Worm (Caenorhabditis elegans): ENCODE results near the gene F20D12.7.

F20D12.7 gene

DNA sequence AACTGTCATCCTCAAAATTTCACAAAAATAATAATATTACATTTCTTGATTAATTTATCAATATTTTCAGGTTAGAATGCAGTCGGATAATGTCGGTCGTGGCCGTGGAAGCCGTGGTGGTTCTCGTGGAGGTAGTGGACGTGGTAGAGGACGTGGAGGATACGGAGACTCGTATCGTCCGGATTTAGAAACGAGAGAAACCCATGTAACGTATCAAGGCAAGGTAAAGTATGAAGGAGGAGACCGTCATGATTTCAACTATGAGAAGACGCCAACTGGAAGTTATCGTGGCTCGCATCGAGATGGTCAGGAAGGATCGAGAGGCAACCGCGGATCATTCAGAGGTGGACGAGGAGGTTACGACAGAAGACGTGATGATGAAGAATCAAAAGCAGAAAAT lies 18.8 kb upstream of the F20D12.7 start, which contains the start of gene frpr-10:
TSS of gene frpr-10 (plus strand) at position 301 of the 400 bp plus-strand sequence.
- TF ChIP-seq nhr-28 (tag; optimal IDR thresholded peaks at IDR 0.05), result no peak
- TF ChIP-seq skn-1 (tag; optimal IDR thresholded peaks at IDR 0.05), result no peak
- no peak for TF ChIP-seq lin-13 (GFP tag; optimal IDR thresholded peaks at IDR 0.05)
- no peak for TF ChIP-seq zag-1 (tag; optimal IDR thresholded peaks at IDR 0.05)
- no peak for TF ChIP-seq nhr-76 (tag; optimal IDR thresholded peaks at IDR 0.05)
- TF ChIP-seq swsn-7 (tag; optimal IDR thresholded peaks at IDR 0.05), result no peak
- no peak for TF ChIP-seq efl-3 (GFP tag; optimal IDR thresholded peaks at IDR 0.05)
- TF ChIP-seq fos-1 (tag; optimal IDR thresholded peaks at IDR 0.05), result no peak
- TF ChIP-seq elt-3 (tag; optimal IDR thresholded peaks at IDR 0.05), result no peak
- no peak for TF ChIP-seq nhr-90 (tag; optimal IDR thresholded peaks at IDR 0.05; ENCODE audit: poor library complexity)
- TF ChIP-seq ztf-11 (tag; optimal IDR thresholded peaks at IDR 0.05), result no peak
- no peak for TF ChIP-seq dpl-1 (GFP tag; optimal IDR thresholded peaks at IDR 0.05)
- no peak for TF ChIP-seq hlh-17 (GFP tag; optimal IDR thresholded peaks at IDR 0.05; ENCODE audit: borderline replicate concordance)
- TF ChIP-seq nhr-237 (tag; optimal IDR thresholded peaks at IDR 0.05), result no peak
- TF ChIP-seq F16B12.6 (tag; optimal IDR thresholded peaks at IDR 0.05), result no peak
- no peak for TF ChIP-seq grh-1 (GFP tag; IDR thresholded peaks at IDR 0.05)
- no peak for TF ChIP-seq mab-9 (GFP tag; IDR thresholded peaks at IDR 0.05)
- no peak for TF ChIP-seq sptf-1 (tag; optimal IDR thresholded peaks at IDR 0.05)
- no peak for TF ChIP-seq blmp-1 (tag; optimal IDR thresholded peaks at IDR 0.05)

DNA sequence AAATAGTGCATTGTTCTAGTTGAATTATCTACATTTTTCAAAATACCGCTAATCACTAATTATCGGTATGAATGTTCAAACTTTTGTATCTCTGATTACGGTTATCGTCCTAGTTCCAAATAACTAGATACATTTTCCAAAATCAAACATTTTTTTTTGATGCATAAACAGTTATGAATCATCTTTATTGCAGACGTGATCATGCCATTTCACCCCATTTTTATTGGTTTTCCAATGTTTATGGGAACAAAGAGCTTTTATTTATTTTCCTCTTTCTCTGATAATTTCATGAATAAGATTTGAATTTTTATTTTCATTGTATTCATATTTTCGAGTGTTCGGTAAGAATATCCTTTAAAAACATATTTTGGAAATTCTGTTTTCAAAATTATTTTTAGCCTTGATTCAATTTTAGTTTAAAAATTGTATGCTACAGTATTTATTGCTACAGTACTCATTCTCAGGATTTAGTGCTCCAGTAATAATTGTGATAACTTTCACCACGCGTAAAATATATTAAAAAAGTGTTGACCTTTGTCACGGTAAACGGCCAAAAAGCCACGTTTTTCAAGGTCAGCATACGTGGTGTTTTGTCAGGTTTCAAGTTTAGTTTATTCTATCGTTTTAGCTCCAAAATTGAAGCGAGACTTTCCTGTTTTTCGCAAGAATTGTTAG lies 18.0 kb upstream of the F20D12.7 start, which contains the start of gene csr-1:
TSS of gene csr-1 (plus strand) at position 625 of the 675 bp plus-strand sequence.
- no peak for TF ChIP-seq tbx-2 (tag; optimal IDR thresholded peaks at IDR 0.05)
- no peak for TF ChIP-seq nhr-71 (tag; optimal IDR thresholded peaks at IDR 0.05)

DNA sequence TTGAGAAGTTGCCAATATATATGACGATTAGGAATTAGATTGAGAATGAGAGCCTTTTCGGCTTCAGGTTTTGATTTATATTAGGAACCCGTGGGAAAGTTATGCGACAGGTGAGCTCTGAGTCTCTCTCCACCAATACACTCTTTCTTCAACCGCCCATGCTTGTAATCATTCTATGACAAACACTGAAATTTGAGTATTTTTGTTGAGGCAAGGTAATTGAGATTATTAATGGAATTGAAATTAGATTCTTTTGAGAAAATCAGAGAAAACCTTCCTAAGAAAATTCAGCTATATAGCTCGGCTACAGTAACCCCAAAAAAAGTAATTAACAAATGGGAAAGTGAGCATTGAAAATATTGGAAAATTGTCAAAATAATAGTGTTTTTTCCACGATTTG lies 17.1 kb upstream of the F20D12.7 start, which contains the start of gene ceh-19:
TSS of gene ceh-19 (minus strand) at position 101 of the 400 bp plus-strand sequence.
- TF ChIP-seq ztf-11 (tag; optimal IDR thresholded peaks at IDR 0.05) (no peak), efl-3 (GFP tag; optimal IDR thresholded peaks at IDR 0.05) (no peak), lin-15B (tag; optimal IDR thresholded peaks at IDR 0.05) (no peak), nhr-71 (tag; optimal IDR thresholded peaks at IDR 0.05) (no peak), alr-1 (tag; optimal IDR thresholded peaks at IDR 0.05; ENCODE audit: borderline replicate concordance) (no peak), nhr-90 (tag; optimal IDR thresholded peaks at IDR 0.05; ENCODE audit: poor library complexity) (no peak), aly-2 (tag; optimal IDR thresholded peaks at IDR 0.05) (no peak), fkh-4 (tag; optimal IDR thresholded peaks at IDR 0.05; ENCODE audit: borderline replicate concordance) (no peak), blmp-1 (tag; optimal IDR thresholded peaks at IDR 0.05) (no peak)

DNA sequence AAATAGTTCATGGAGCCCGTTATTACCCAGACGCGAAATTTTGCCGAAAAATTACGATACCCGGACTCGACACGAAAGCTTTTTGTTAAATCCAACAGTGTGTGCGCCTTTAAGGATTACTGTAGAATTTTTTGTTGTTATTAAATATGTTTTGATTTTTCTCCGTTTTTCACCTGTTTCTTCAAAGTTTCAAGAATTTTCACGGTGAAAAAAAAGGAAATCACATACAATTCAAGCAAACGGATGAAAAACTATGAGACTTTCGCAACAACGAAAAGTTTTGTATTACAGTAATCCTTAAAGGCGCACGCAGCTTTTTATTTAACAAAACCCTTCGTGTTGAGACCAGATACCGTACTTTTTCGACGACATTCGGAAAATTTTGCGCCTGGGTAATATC lies 15.3 kb upstream of the F20D12.7 start:
- no peak for TF ChIP-seq mab-9 (GFP tag; IDR thresholded peaks at IDR 0.05)
- no peak for TF ChIP-seq unc-86 (tag; optimal IDR thresholded peaks at IDR 0.05)
- TF ChIP-seq lir-3 (tag; optimal IDR thresholded peaks at IDR 0.05; ENCODE audit: poor library complexity), result no peak

DNA sequence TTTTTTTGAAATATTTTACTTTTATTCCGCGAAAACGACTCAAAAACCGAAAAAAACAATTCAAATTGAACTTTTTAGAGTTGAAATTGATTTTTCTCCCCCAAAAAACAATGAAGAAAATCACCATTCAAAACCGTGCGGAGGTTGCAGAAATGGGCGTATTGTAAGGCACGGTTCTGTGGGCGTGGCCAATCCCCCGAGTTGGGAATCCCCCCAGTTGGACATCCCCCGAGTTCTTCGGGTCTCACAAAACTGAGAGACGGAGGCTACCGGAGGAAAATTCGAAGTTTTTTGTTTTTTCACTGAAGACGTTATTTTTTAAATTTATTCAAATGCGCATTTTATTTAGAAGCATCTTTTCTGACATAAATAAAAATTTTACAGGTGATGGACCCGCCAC lies 9.6 kb upstream of the F20D12.7 start, which contains the start of gene mcm-3AP:
TSS of gene mcm-3AP (plus strand) at position 383 of the 400 bp plus-strand sequence.
- peak; percentile 50 for TF ChIP-seq nhr-71 (tag; optimal IDR thresholded peaks at IDR 0.05)
- TF ChIP-seq dsc-1 (tag; optimal IDR thresholded peaks at IDR 0.05), result peak; percentile 0
- peak; percentile 28 to 35 for TF ChIP-seq efl-1 (optimal IDR thresholded peaks at IDR 0.05)
- TF ChIP-seq efl-1 (GFP tag; optimal IDR thresholded peaks at IDR 0.05 in 1 of 2), result peak; percentile 16 to 88
- peak; percentile 45 for TF ChIP-seq nhr-47 (tag; optimal IDR thresholded peaks at IDR 0.05)
- TF ChIP-seq isw-1 (GFP tag; IDR thresholded peaks at IDR 0.05), result peak; percentile 72
- TF ChIP-seq rnt-1 (tag; optimal IDR thresholded peaks at IDR 0.05), result peak; percentile 35
- TF ChIP-seq F16B12.6 (tag; optimal IDR thresholded peaks at IDR 0.05), result peak; percentile 36
- TF ChIP-seq nhr-85 (tag), result peak; percentile 44
- TF ChIP-seq dpl-1 (GFP tag; optimal IDR thresholded peaks at IDR 0.05), result peak in 1 of 3 experiments; percentile 30
- peak; percentile 31 to 83 for TF ChIP-seq lsy-2 (tag; optimal IDR thresholded peaks at IDR 0.05)
- peak; percentile 72 for TF ChIP-seq nhr-19 (GFP tag; conservative IDR thresholded peaks at IDR 0.05)
- TF ChIP-seq ceh-88 (GFP tag; IDR thresholded peaks at IDR 0.05), result peak; percentile 41; the same call in 1 of the 2 replicates
- TF ChIP-seq lin-35 (GFP tag; optimal IDR thresholded peaks at IDR 0.05), result peak in 1 of 2 experiments; percentile 37

Data from whole organism, L1 larva.